Worm (Caenorhabditis elegans): ENCODE results near the gene ndua-12.
"Not testable (repeated sequence)": the region's sequence is repeated elsewhere in the genome, so short reads cannot be mapped to it uniquely, and the experiment has no call there.

ndua-12 gene

DNA sequence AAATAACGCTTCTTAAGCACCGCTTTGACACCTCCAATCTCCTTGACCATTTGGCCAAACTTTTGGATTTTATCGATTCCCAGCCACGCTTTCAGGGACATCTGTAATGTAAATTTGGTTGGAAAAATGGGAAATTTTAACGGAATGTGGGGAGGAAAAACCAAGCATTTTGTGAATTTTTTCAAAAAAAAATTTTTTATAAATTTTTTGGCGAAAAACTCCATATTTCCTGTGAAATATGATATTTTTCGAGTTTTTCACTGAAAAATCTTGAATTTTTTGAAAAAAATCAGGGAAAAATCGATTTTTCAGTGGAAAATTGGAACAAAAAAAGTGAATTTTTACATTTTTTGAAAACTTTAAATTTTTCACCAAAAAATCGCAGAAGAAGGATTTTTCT lies at the start of gene ndua-12:
Gene ndua-12, minus strand, starts transcription at position 101 of the 400 bp plus-strand sequence.
- not testable (repeated sequence) for TF ChIP-seq mbf-1 (tag; optimal IDR thresholded peaks at IDR 0.05); ztf-1 (GFP tag; conservative IDR thresholded peaks at IDR 0.05); mdl-1 (tag; optimal IDR thresholded peaks at IDR 0.05)

DNA sequence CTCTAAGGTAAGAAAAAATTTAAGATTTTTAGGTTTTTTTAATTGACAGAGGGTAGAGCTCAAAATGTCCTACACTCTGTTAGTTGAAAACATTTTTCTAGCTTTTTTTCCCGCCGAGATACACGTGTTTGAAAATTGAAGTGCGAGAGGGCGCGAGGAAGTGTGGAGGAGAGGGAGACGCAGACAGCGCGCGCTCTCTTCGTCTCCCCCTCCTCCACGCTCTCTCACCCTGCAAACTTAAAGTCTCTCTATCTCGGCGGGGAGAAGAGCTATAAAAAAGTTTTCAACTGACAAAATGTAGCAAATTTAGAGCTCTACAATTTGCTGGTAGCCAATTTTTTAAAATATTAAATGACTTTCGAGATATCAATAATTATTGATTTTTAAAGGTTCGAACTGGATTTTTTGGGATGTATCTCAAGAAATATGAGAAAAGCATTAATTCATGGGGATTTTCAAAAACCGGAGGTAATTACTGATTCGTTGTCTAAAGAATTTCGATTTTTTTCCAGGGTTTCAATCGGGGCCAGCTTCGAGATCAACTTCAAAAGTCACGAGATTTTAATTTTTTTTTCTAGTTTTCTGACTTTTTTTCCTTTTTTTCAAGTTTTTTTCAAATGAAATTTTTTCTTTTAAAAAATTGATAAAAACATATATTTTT lies 45.5 kb upstream of the ndua-12 start:
- TF ChIP-seq lin-13 (GFP tag; optimal IDR thresholded peaks at IDR 0.05) (no peak), nhr-25 (tag; optimal IDR thresholded peaks at IDR 0.05) (peak; percentile 67), Y55F3AM.14 (GFP tag; optimal IDR thresholded peaks at IDR 0.05) (peak; percentile 40)

DNA sequence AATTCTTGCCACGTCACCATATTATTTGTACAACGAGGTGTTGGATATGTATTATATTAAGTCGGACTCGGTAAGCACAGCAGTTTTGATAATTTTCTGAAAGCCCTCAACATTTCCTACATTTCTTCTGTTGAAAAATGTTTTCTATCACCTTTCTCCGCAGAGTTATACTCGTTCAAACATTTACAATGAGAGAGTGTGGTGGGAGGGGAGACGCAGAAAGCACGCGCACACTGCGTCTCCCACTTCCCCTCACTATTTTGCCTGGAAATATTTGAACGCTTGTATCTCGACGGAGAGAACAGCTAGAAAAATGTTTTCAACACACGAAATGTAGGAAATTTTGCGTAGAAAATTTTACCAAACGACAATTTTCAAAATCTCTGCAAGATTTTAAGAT lies 44.5 kb upstream of the ndua-12 start:
- peak; percentile 22 for TF ChIP-seq nhr-25 (tag; optimal IDR thresholded peaks at IDR 0.05)
- no peak for TF ChIP-seq unc-39 (tag; optimal IDR thresholded peaks at IDR 0.05)

DNA sequence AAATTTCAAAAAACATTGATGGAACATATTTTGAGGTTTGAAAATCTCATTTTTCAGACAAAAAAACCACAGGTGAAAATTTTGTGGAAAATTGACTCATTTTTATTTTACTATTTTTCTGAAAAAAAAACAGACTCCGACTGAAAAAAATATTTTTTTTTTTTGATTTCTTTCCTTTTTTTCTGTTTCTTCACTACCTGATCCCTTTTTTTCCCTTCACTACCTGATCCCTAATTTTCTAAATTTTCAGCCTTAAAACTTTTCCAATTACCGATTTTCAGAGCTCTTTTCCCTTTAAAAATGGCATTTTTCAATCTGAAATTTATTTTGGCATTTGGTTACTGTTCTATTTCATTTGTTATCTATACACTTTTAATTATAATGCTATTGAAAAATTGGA lies 42.7 kb upstream of the ndua-12 start, which contains the start of gene Y54G2A.77:
Gene Y54G2A.77, plus strand, starts transcription at position 301 of the 400 bp plus-strand sequence.
- TF ChIP-seq snpc-4 (tag; optimal IDR thresholded peaks at IDR 0.05) (no peak), ZK546.5 (tag; optimal IDR thresholded peaks at IDR 0.05) (no peak), fos-1 (tag; optimal IDR thresholded peaks at IDR 0.05) (no peak), R02D3.7 (tag; optimal IDR thresholded peaks at IDR 0.05) (no peak), dmd-4 (tag; optimal IDR thresholded peaks at IDR 0.05) (no peak), lin-13 (GFP tag; optimal IDR thresholded peaks at IDR 0.05) (no peak), ztf-11 (tag; optimal IDR thresholded peaks at IDR 0.05) (no peak), nhr-23 (tag; optimal IDR thresholded peaks at IDR 0.05) (no peak)

DNA sequence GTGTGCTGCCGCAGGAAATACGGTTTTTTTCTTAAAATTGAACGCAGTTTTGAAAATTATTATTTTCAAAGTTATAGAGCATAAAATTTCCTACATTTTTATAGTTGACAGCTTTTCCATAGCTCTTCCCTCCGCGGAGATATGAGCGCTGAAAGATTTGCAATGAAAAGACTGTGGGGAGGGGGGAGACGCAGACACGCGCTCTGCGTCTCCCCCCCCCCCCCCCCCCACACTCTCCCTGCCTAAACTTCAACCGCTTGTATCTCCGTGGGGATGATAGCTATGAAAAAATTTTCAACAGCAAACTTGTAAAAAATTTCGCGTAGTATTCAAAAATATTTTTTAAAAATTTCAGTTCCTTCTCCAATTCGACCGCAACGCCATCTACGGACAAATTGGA lies 41.8 kb upstream of the ndua-12 start:
- TF ChIP-seq sem-4 (tag; optimal IDR thresholded peaks at IDR 0.05) (no peak), fos-1 (tag; optimal IDR thresholded peaks at IDR 0.05) (no peak), ceh-82 (tag; optimal IDR thresholded peaks at IDR 0.05) (no peak), nhr-10 (tag; optimal IDR thresholded peaks at IDR 0.05) (no peak), ztf-1 (GFP tag; conservative IDR thresholded peaks at IDR 0.05) (no peak), snpc-4 (tag; optimal IDR thresholded peaks at IDR 0.05) (no peak), nhr-237 (tag; optimal IDR thresholded peaks at IDR 0.05) (no peak), aly-2 (tag; optimal IDR thresholded peaks at IDR 0.05) (no peak), dmd-4 (tag; optimal IDR thresholded peaks at IDR 0.05) (no peak), ztf-4 (tag; optimal IDR thresholded peaks at IDR 0.05) (no peak), nhr-25 (tag; optimal IDR thresholded peaks at IDR 0.05) (no peak), ceh-16 (tag; optimal IDR thresholded peaks at IDR 0.05) (no peak), elt-3 (tag; optimal IDR thresholded peaks at IDR 0.05) (no peak), mbf-1 (tag; optimal IDR thresholded peaks at IDR 0.05) (no peak)

DNA sequence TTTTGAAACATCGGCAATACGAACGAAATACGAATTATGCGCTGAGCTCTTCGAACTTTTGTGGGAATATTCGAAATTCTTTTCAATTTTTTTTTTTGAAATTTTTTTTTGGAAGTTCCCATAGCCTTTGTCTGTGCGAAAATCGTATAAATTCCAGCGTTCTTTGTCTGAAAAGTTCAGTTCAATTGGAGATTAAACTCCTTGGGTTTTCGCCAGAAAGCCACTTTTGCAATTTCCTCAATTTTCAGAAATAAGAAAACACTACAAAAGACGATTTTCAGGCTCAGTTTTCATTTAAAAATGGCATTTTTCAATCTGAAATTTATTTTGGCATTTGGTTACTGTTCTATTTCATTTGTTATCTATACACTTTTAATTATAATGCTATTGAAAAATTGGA lies 39.5 kb upstream of the ndua-12 start, which contains the start of gene Y54G2A.38:
Gene Y54G2A.38, plus strand, starts transcription at position 301 of the 400 bp plus-strand sequence.
- TF ChIP-seq ztf-4 (tag; optimal IDR thresholded peaks at IDR 0.05) (no peak), nhr-10 (tag; optimal IDR thresholded peaks at IDR 0.05) (no peak), ztf-11 (tag; optimal IDR thresholded peaks at IDR 0.05) (no peak), nhr-21 (tag; optimal IDR thresholded peaks at IDR 0.05) (no peak), nhr-237 (tag; optimal IDR thresholded peaks at IDR 0.05) (no peak), zag-1 (tag; optimal IDR thresholded peaks at IDR 0.05) (no peak), crh-2 (tag; optimal IDR thresholded peaks at IDR 0.05) (no peak), unc-62 (GFP tag; optimal IDR thresholded peaks at IDR 0.05) (no peak), nhr-23 (tag; optimal IDR thresholded peaks at IDR 0.05) (no peak), elt-3 (tag; optimal IDR thresholded peaks at IDR 0.05) (no peak), lin-13 (GFP tag; optimal IDR thresholded peaks at IDR 0.05) (no peak), ztf-1 (GFP tag; conservative IDR thresholded peaks at IDR 0.05) (no peak), nhr-6 (tag; optimal IDR thresholded peaks at IDR 0.05) (no peak), sma-9 (GFP tag; optimal IDR thresholded peaks at IDR 0.05) (no peak), sma-9 (tag; optimal IDR thresholded peaks at IDR 0.05) (no peak), blmp-1 (tag; optimal IDR thresholded peaks at IDR 0.05; ENCODE audit: insufficient read depth) (no peak), sem-4 (tag; optimal IDR thresholded peaks at IDR 0.05) (no peak), mab-5 (tag; optimal IDR thresholded peaks at IDR 0.05) (no peak), nhr-129 (tag; optimal IDR thresholded peaks at IDR 0.05) (no peak), sma-3 (GFP tag; optimal IDR thresholded peaks at IDR 0.05) (no peak)
